Worm (Caenorhabditis elegans) whole organism, L4 larva: ENCODE measurements around the gene F53F4.11.

Experiments used
- F26F4.8 ChIP-seq: fragments of 200-800 bp; sonication (Bioruptor generic); conservative IDR thresholded peaks from 2 replicates; pipeline ENCODE4 v1.3.6; 2022; ENCODE audit warnings: missing genetic modification characterization, missing compliant biosample characterization
- T20F7.1 ChIP-seq: fragments of 200-800 bp; sonication (Bioruptor generic); optimal IDR thresholded peaks from 2 replicates; lab custom pipeline; 2018; ENCODE audit warnings: mild to moderate bottlenecking, missing genetic modification characterization, missing compliant biosample characterization
- Y75B8A.6 ChIP-seq: fragments of 200-800 bp; sonication (Bioruptor generic); IDR thresholded peaks from 2 replicates; pipeline ENCODE4 v1.3.6; 2022; ENCODE audit warnings: missing genetic modification reagents, missing genetic modification characterization, missing compliant biosample characterization
- aha-1 ChIP-seq: fragments of 150-350 bp; peaks from one replicate; lab custom pipeline; 2014; ENCODE audit warnings: missing biosample characterization, missing genetic modification characterization
- arid-1 ChIP-seq: fragments of 200-800 bp; sonication (Bioruptor generic); conservative IDR thresholded peaks from 2 replicates; pipeline ENCODE4 v1.3.6; 2022; ENCODE audit warnings: missing genetic modification reagents, missing genetic modification characterization, missing compliant biosample characterization
- ceh-20 ChIP-seq: fragments of 200-800 bp; sonication (Bioruptor generic); IDR thresholded peaks from 2 replicates; pipeline ENCODE4 v1.3.6; 2022; ENCODE audit warnings: missing genetic modification reagents, missing genetic modification characterization, missing compliant biosample characterization
- cey-2 ChIP-seq: sonication (generic microtip); optimal IDR thresholded peaks from 3 replicates; lab custom pipeline; 2017; ENCODE audit warnings: missing genetic modification characterization, mild to moderate bottlenecking, missing compliant biosample characterization, antibody characterized with exemption, borderline replicate concordance; ENCODE audit not compliant: insufficient read depth
- daf-12 ChIP-seq: fragments of 150-350 bp; optimal IDR thresholded peaks from 2 replicates; lab custom pipeline; 2014; ENCODE audit warnings: missing biosample characterization, missing genetic modification reagents, missing genetic modification characterization
- daf-16 ChIP-seq, 3 experiments: sonication (generic microtip); optimal IDR thresholded peaks; 2 replicates each; lab custom pipeline; 2016 to 2017; ENCODE audit warnings: missing genetic modification characterization in 3 of 3, missing genetic modification reagents in 3 of 3, mild to moderate bottlenecking in 2 of 3, missing compliant biosample characterization in 2 of 3, missing biosample characterization in 1 of 3, moderate library complexity in 1 of 3
- daf-19 ChIP-seq: fragments of 200-800 bp; sonication (Bioruptor generic); conservative IDR thresholded peaks from 2 replicates; pipeline ENCODE4 v1.3.6; 2022; ENCODE audit warnings: missing genetic modification characterization, missing compliant biosample characterization
- dmd-9 ChIP-seq: fragments of 200-800 bp; sonication (Bioruptor generic); IDR thresholded peaks from 2 replicates; pipeline ENCODE4 v1.3.6; 2022; ENCODE audit warnings: missing genetic modification reagents, missing genetic modification characterization, missing compliant biosample characterization
- dpl-1 ChIP-seq: fragments of 150-350 bp; optimal IDR thresholded peaks from 2 replicates; lab custom pipeline; 2014; ENCODE audit warnings: missing biosample characterization, missing genetic modification reagents, missing genetic modification characterization
- duxl-1 ChIP-seq: sonication (generic microtip); optimal IDR thresholded peaks from 2 replicates; lab custom pipeline; 2016; ENCODE audit warnings: mild to moderate bottlenecking, missing genetic modification characterization, moderate library complexity, missing compliant biosample characterization; ENCODE audit not compliant: poor library complexity
- dve-1 ChIP-seq: sonication (generic microtip); optimal IDR thresholded peaks from 2 replicates; lab custom pipeline; 2017; ENCODE audit warnings: antibody characterized with exemption, mild to moderate bottlenecking, missing genetic modification characterization, missing compliant biosample characterization; ENCODE audit not compliant: insufficient read depth
- egl-43 ChIP-seq: fragments of 200-800 bp; sonication (Bioruptor generic); IDR thresholded peaks from 2 replicates; pipeline ENCODE4 v1.3.6; 2022; ENCODE audit warnings: missing genetic modification reagents, missing genetic modification characterization, missing compliant biosample characterization
- hmg-1.1 ChIP-seq: fragments of 200-800 bp; sonication (Bioruptor generic); IDR thresholded peaks from 2 replicates; pipeline ENCODE4 v1.3.6; 2022; ENCODE audit warnings: missing genetic modification reagents, missing genetic modification characterization, missing compliant biosample characterization
- lin-1 ChIP-seq: fragments of 200-800 bp; sonication (Bioruptor generic); IDR thresholded peaks from 2 replicates; pipeline ENCODE4 v1.3.6; 2022; ENCODE audit warnings: missing genetic modification reagents, missing genetic modification characterization, missing compliant biosample characterization
- lin-13 ChIP-seq: fragments of 150-350 bp; optimal IDR thresholded peaks from 2 replicates; lab custom pipeline; 2014; ENCODE audit warnings: missing biosample characterization, missing genetic modification reagents, missing genetic modification characterization
- lin-15B ChIP-seq: fragments of 150-350 bp; sonication (generic microtip); optimal IDR thresholded peaks from 3 replicates; lab custom pipeline; 2014; ENCODE audit warnings: missing biosample characterization, missing genetic modification characterization
- lin-38 ChIP-seq: fragments of 200-800 bp; sonication (Bioruptor generic); IDR thresholded peaks from 2 replicates; pipeline ENCODE4 v1.3.6; 2022; ENCODE audit warnings: missing genetic modification reagents, missing genetic modification characterization, missing compliant biosample characterization
- lin-39 ChIP-seq: fragments of 150-350 bp; optimal IDR thresholded peaks from 2 replicates; lab custom pipeline; 2014; ENCODE audit warnings: missing biosample characterization, missing genetic modification reagents, missing genetic modification characterization
- mes-2 ChIP-seq: sonication (generic microtip); optimal IDR thresholded peaks from 2 replicates; lab custom pipeline; 2016; ENCODE audit warnings: missing genotype, mild to moderate bottlenecking, missing genetic modification characterization, missing compliant biosample characterization; ENCODE audit not compliant: poor library complexity, severe bottlenecking
- mxl-2 ChIP-seq: fragments of 200-800 bp; sonication (Bioruptor generic); conservative IDR thresholded peaks from 2 replicates; pipeline ENCODE4 v1.3.6; 2022; ENCODE audit warnings: missing genetic modification reagents, missing genetic modification characterization, missing compliant biosample characterization
- nhr-10 ChIP-seq: fragments of 150-350 bp; optimal IDR thresholded peaks from 2 replicates; lab custom pipeline; 2014; ENCODE audit warnings: missing biosample characterization, missing genetic modification characterization
- nhr-11 ChIP-seq: fragments of 150-350 bp; optimal IDR thresholded peaks from 2 replicates; lab custom pipeline; 2014; ENCODE audit warnings: missing biosample characterization, missing genetic modification characterization
- nhr-111 ChIP-seq: fragments of 200-800 bp; sonication (Bioruptor generic); optimal IDR thresholded peaks from 2 replicates; lab custom pipeline; 2018; ENCODE audit warnings: mild to moderate bottlenecking, missing genetic modification characterization, missing compliant biosample characterization
- nhr-76 ChIP-seq: fragments of 150-350 bp; optimal IDR thresholded peaks from 2 replicates; lab custom pipeline; 2014; ENCODE audit warnings: missing biosample characterization, missing genetic modification characterization
- rbr-2 ChIP-seq: sonication (generic microtip); optimal IDR thresholded peaks from 2 replicates; lab custom pipeline; 2016; ENCODE audit warnings: missing genotype, missing genetic modification characterization, missing compliant biosample characterization
- set-16 ChIP-seq: fragments of 200-800 bp; sonication (Bioruptor generic); IDR thresholded peaks from 2 replicates; pipeline ENCODE4 v1.3.6; 2022; ENCODE audit warnings: missing genetic modification reagents, missing genetic modification characterization, missing compliant biosample characterization
- spr-3 ChIP-seq: fragments of 200-800 bp; sonication (Bioruptor generic); optimal IDR thresholded peaks from 2 replicates; lab custom pipeline; 2018; ENCODE audit warnings: mild to moderate bottlenecking, missing genetic modification characterization, missing compliant biosample characterization
- unc-39 ChIP-seq: sonication (generic microtip); optimal IDR thresholded peaks from 2 replicates; lab custom pipeline; 2017; ENCODE audit warnings: missing biosample characterization, missing genetic modification characterization
- unc-62 ChIP-seq, 3 experiments: fragments of 150-350 bp in 1 of 3; sonication (generic microtip); optimal IDR thresholded peaks in 2 of 3; peaks in 1 of 3; 1 replicate in 1 of 3; 2 replicates in 2 of 3; lab custom pipeline; 2014 to 2017; ENCODE audit warnings: missing biosample characterization in 3 of 3, missing genetic modification characterization in 3 of 3, missing genetic modification reagents in 3 of 3, missing genotype in 1 of 3
- ztf-11 ChIP-seq: fragments of 150-350 bp; optimal IDR thresholded peaks from 2 replicates; lab custom pipeline; 2014; ENCODE audit warnings: missing biosample characterization, missing genetic modification characterization

F53F4.11 gene

ce11 chrV:13600882-13601281, 23.4 kb downstream of the F53F4.11 start, which contains the start of gene rdy-2:
rdy-2 (minus strand) TSS chrV:13600982.
- TF ChIP-seq nhr-111 (GFP tag; lab: Kevin White, UChicago), result no peak
- TF ChIP-seq mes-2 (tag; lab: Kevin White, UChicago), result no peak
- no peak for TF ChIP-seq daf-19 (GFP tag; lab: Robert Waterston, UW)
- TF ChIP-seq nhr-76 (tag; lab: Kevin White, UChicago), result no peak
- TF ChIP-seq hmg-1.1, result no peak
- TF ChIP-seq daf-16 (GFP tag; optimal IDR thresholded peaks at IDR 0.05; lab: Kevin White, UChicago), result no peak
- TF ChIP-seq daf-16 (tag; optimal IDR thresholded peaks at IDR 0.05; lab: Kevin White, UChicago), result no peak

ce11 chrV:13598370-13598769, 26.0 kb downstream of the F53F4.11 start:
- TF ChIP-seq unc-39 (tag; lab: Kevin White, UChicago) (no peak), lin-15B (tag; lab: Kevin White, UChicago) (no peak), cey-2 (tag; lab: Kevin White, UChicago) (no peak), mxl-2 (GFP tag; lab: Robert Waterston, UW) (no peak), dmd-9 (GFP tag; lab: Robert Waterston, UW) (no peak), dve-1 (tag; lab: Kevin White, UChicago) (no peak)

- TF ChIP-seq aha-1 (peak; percentile 37), unc-62 (GFP tag; optimal IDR thresholded peaks at IDR 0.05 in 1 of 2; lab: Kevin White, UChicago) (peak in 1 of 2 experiments; percentile 32), unc-62 (tag; optimal IDR thresholded peaks at IDR 0.05; lab: Kevin White, UChicago) (no peak), ceh-20 (GFP tag; lab: Robert Waterston, UW) (no peak), daf-12 (no peak), egl-43 (GFP tag; lab: Robert Waterston, UW) (peak; percentile 25; the same call in 1 of the 2 replicates), lin-38 (GFP tag; lab: Robert Waterston, UW) (peak; percentile 41), duxl-1 (no peak)
Measured at ce11 chrV:13593083-13593482, 31.2 kb downstream of the F53F4.11 start, which contains the start of gene F53F4.4. F53F4.4 (plus strand) TSS chrV:13593383.

- TF ChIP-seq dpl-1 (GFP tag; lab: Kevin White, UChicago) (peak; percentile 56), T20F7.1 (GFP tag; lab: Kevin White, UChicago) (peak; percentile 46), Y75B8A.6 (GFP tag; lab: Robert Waterston, UW) (no peak), lin-38 (GFP tag; lab: Robert Waterston, UW) (peak; percentile 93), F26F4.8 (GFP tag; lab: Robert Waterston, UW) (no peak), unc-62 (GFP tag; optimal IDR thresholded peaks at IDR 0.05 in 1 of 2; lab: Kevin White, UChicago) (peak in 1 of 2 experiments; percentile 53), unc-62 (tag; optimal IDR thresholded peaks at IDR 0.05; lab: Kevin White, UChicago) (no peak), ceh-20 (GFP tag; lab: Robert Waterston, UW) (no peak), mes-2 (tag; lab: Kevin White, UChicago) (peak; percentile 82)
Measured at ce11 chrV:13591504-13592174, 32.7 kb downstream of the F53F4.11 start, which contains the start of gene tbcb-1. tbcb-1 (plus strand) TSS chrV:13592124.

- no peak for TF ChIP-seq arid-1 (GFP tag; lab: Robert Waterston, UW)
- no peak for TF ChIP-seq rbr-2 (tag; lab: Kevin White, UChicago)
- no peak for TF ChIP-seq nhr-10 (tag; lab: Kevin White, UChicago)
- no peak for TF ChIP-seq nhr-11 (tag; lab: Kevin White, UChicago)
- TF ChIP-seq lin-13, result no peak
- no peak for TF ChIP-seq set-16 (GFP tag; lab: Robert Waterston, UW)
- no peak for TF ChIP-seq ztf-11 (tag; lab: Kevin White, UChicago)
- no peak for TF ChIP-seq lin-39
- no peak for TF ChIP-seq spr-3 (GFP tag; lab: Kevin White, UChicago)
- TF ChIP-seq lin-1, result no peak
Measured at ce11 chrV:13589494-13590176, 34.7 kb downstream of the F53F4.11 start, which contains the start of the genes F53F4.2 and F53F4.18. F53F4.2 (minus strand) TSS chrV:13589594. F53F4.18 (plus strand) TSS chrV:13590126.
